Fruit fly (Drosophila melanogaster) whole organism, embryonic: ENCODE data around the gene Nelf-E.

ENCODE experiments used
- ATbp ChIP-seq: fragments of 200-800 bp; sonication (Bioruptor generic); optimal IDR thresholded peaks from 2 replicates; lab custom pipeline; 2017; ENCODE audit warnings: missing biosample characterization, mild to moderate bottlenecking, missing genetic modification characterization, missing genetic modification reagents
- Abd-B ChIP-seq: fragments of 200-800 bp; sonication (Bioruptor generic); optimal IDR thresholded peaks from 2 replicates; lab custom pipeline; 2018; ENCODE audit warnings: missing biosample characterization, mild to moderate bottlenecking, missing genetic modification characterization, moderate library complexity
- Bgb ChIP-seq: fragments of 200-800 bp; sonication (Bioruptor generic); IDR thresholded peaks from 2 replicates; pipeline ENCODE4 v1.3.6; 2022; ENCODE audit warnings: missing biosample characterization, missing genetic modification characterization; ENCODE audit not compliant: partially characterized antibody
- CG10543 ChIP-seq: fragments of 200-800 bp; sonication (Bioruptor generic); optimal IDR thresholded peaks from 3 replicates; lab custom pipeline; 2017; ENCODE audit warnings: missing biosample characterization, mild to moderate bottlenecking, missing genetic modification characterization, moderate library complexity
- CG12391 ChIP-seq: fragments of 200-800 bp; sonication (Bioruptor generic); optimal IDR thresholded peaks from 3 replicates; lab custom pipeline; 2018; ENCODE audit warnings: missing biosample characterization, mild to moderate bottlenecking, missing genetic modification characterization, moderate library complexity
- CG12769 ChIP-seq: fragments of 200-800 bp; sonication (Bioruptor generic); optimal IDR thresholded peaks from 2 replicates; lab custom pipeline; 2019; ENCODE audit warnings: missing biosample characterization, mild to moderate bottlenecking, missing genetic modification characterization, moderate library complexity
- CG13123 ChIP-seq: fragments of 200-800 bp; sonication (Bioruptor generic); optimal IDR thresholded peaks from 2 replicates; lab custom pipeline; 2016; ENCODE audit warnings: missing biosample characterization, missing genetic modification characterization
- CG14860 ChIP-seq: fragments of 200-800 bp; sonication (Bioruptor generic); IDR thresholded peaks from 3 replicates; pipeline ENCODE4 v1.3.6; 2022; ENCODE audit warnings: missing biosample characterization, missing genetic modification characterization; ENCODE audit not compliant: partially characterized antibody
- CG16813 ChIP-seq: fragments of 200-800 bp; sonication (Bioruptor generic); IDR thresholded peaks from 3 replicates; pipeline ENCODE4 v1.3.6; 2022; ENCODE audit warnings: missing biosample characterization, missing genetic modification characterization; ENCODE audit not compliant: partially characterized antibody
- CG16863 ChIP-seq: fragments of 200-800 bp; sonication (Bioruptor generic); optimal IDR thresholded peaks from 3 replicates; lab custom pipeline; 2016; ENCODE audit warnings: missing biosample characterization, missing genetic modification characterization
- CG17359 ChIP-seq: fragments of 200-800 bp; sonication (Bioruptor generic); optimal IDR thresholded peaks from 3 replicates; lab custom pipeline; 2018; ENCODE audit warnings: missing biosample characterization, mild to moderate bottlenecking, missing genetic modification characterization, moderate library complexity
- CG17568 ChIP-seq: fragments of 200-800 bp; sonication (Bioruptor generic); optimal IDR thresholded peaks from 2 replicates; lab custom pipeline; 2018; ENCODE audit warnings: missing biosample characterization, mild to moderate bottlenecking, missing genetic modification characterization, moderate library complexity
- CG1792 ChIP-seq: fragments of 200-800 bp; sonication (Bioruptor generic); optimal IDR thresholded peaks from 2 replicates; lab custom pipeline; 2016; ENCODE audit warnings: missing biosample characterization, missing genetic modification characterization
- CG6175 ChIP-seq: fragments of 200-800 bp; sonication (Bioruptor generic); IDR thresholded peaks from 3 replicates; pipeline ENCODE4 v1.3.6; 2022; ENCODE audit warnings: missing biosample characterization, missing genetic modification characterization
- CG6254 ChIP-seq: fragments of 200-800 bp; sonication (Bioruptor generic); optimal IDR thresholded peaks from 3 replicates; lab custom pipeline; 2017; ENCODE audit warnings: mild to moderate bottlenecking, missing biosample characterization, missing genetic modification reagents, missing genetic modification characterization
- CG6272 ChIP-seq: fragments of 200-800 bp; sonication (Bioruptor generic); IDR thresholded peaks from 2 replicates; pipeline ENCODE4 v1.3.6; 2022; ENCODE audit warnings: missing biosample characterization, missing genetic modification characterization
- CG8089 ChIP-seq: fragments of 200-800 bp; sonication (Bioruptor generic); optimal IDR thresholded peaks from 3 replicates; lab custom pipeline; 2016; ENCODE audit warnings: missing biosample characterization, missing genetic modification characterization
- CG8281 ChIP-seq: fragments of 200-800 bp; sonication (Bioruptor generic); optimal IDR thresholded peaks from 2 replicates; lab custom pipeline; 2018; ENCODE audit warnings: missing biosample characterization, mild to moderate bottlenecking, missing genetic modification characterization, moderate library complexity
- CG8290 ChIP-seq, 3 experiments: fragments of 200-800 bp; sonication (Bioruptor generic); optimal IDR thresholded peaks; 2 replicates each; lab custom pipeline; 2016 to 2019; ENCODE audit warnings: missing biosample characterization in 3 of 3, missing genetic modification characterization in 3 of 3, mild to moderate bottlenecking in 2 of 3, moderate library complexity in 1 of 3
- CG9817 ChIP-seq: fragments of 200-800 bp; sonication (Bioruptor generic); optimal IDR thresholded peaks from 2 replicates; lab custom pipeline; 2018; ENCODE audit warnings: missing biosample characterization, mild to moderate bottlenecking, missing genetic modification characterization, moderate library complexity
- D19A ChIP-seq: fragments of 200-800 bp; optimal IDR thresholded peaks from 3 replicates; lab custom pipeline; 2019; ENCODE audit warnings: missing biosample characterization, mild to moderate bottlenecking, missing genetic modification characterization, moderate library complexity
- Deaf1 ChIP-seq: fragments of 200-800 bp; optimal IDR thresholded peaks from 3 replicates; lab custom pipeline; 2019; ENCODE audit warnings: missing biosample characterization, mild to moderate bottlenecking, missing genetic modification characterization, moderate library complexity
- Dp ChIP-seq: fragments of 200-800 bp; sonication (Bioruptor generic); optimal IDR thresholded peaks from 2 replicates; lab custom pipeline; 2018; ENCODE audit warnings: missing biosample characterization, mild to moderate bottlenecking, missing genetic modification characterization, moderate library complexity
- Gug ChIP-seq: fragments of 200-800 bp; sonication (Bioruptor generic); IDR thresholded peaks from 4 replicates; pipeline ENCODE4 v1.3.6; 2022; ENCODE audit warnings: missing biosample characterization, missing genetic modification characterization
- HmgZ ChIP-seq: fragments of 200-800 bp; sonication (Bioruptor generic); optimal IDR thresholded peaks from 2 replicates; lab custom pipeline; 2018; ENCODE audit warnings: missing biosample characterization, mild to moderate bottlenecking, missing genetic modification characterization
- Hr39 ChIP-seq: fragments of >200 bp; optimal IDR thresholded peaks from 2 replicates; lab custom pipeline; 2017
- Max ChIP-seq: fragments of 200-800 bp; sonication (Bioruptor generic); optimal IDR thresholded peaks from 2 replicates; lab custom pipeline; 2016; ENCODE audit warnings: missing biosample characterization, mild to moderate bottlenecking, missing genetic modification characterization
- Oaz ChIP-seq: fragments of 200-800 bp; sonication (Bioruptor generic); IDR thresholded peaks from 2 replicates; pipeline ENCODE4 v1.3.6; 2022; ENCODE audit warnings: missing biosample characterization, missing genetic modification characterization
- Scr ChIP-seq: fragments of 200-800 bp; sonication (Bioruptor generic); IDR thresholded peaks from 2 replicates; pipeline ENCODE4 v1.3.6; 2022; ENCODE audit warnings: missing biosample characterization, missing genetic modification characterization; ENCODE audit not compliant: partially characterized antibody
- Stat92E ChIP-seq, 3 experiments: fragments of >200 bp in 2 of 3; fragments of 200-800 bp in 1 of 3; sonication (Bioruptor generic) in 1 of 3; optimal IDR thresholded peaks; 2 replicates each; lab custom pipeline; 2017 to 2019; ENCODE audit warnings: missing biosample characterization in 3 of 3, missing genetic modification characterization in 3 of 3, mild to moderate bottlenecking in 1 of 3, moderate library complexity in 1 of 3
- al ChIP-seq: fragments of 200-800 bp; sonication (Bioruptor generic); IDR thresholded peaks from 2 replicates; pipeline ENCODE4 v1.3.6; 2022; ENCODE audit warnings: missing biosample characterization, missing genetic modification characterization
- amos ChIP-seq: fragments of 200-800 bp; sonication (Bioruptor generic); IDR thresholded peaks from 2 replicates; pipeline ENCODE4 v1.3.6; 2022; ENCODE audit warnings: missing biosample characterization, missing genetic modification characterization; ENCODE audit not compliant: partially characterized antibody
- ci ChIP-seq: fragments of 200-800 bp; sonication (Bioruptor generic); IDR thresholded peaks from 3 replicates; pipeline ENCODE4 v1.3.6; 2022; ENCODE audit warnings: missing biosample characterization, missing genetic modification characterization
- crc ChIP-seq: fragments of 200-800 bp; sonication (Bioruptor generic); optimal IDR thresholded peaks from 2 replicates; lab custom pipeline; 2016; ENCODE audit warnings: missing biosample characterization, missing genetic modification characterization
- dati ChIP-seq: fragments of 200-800 bp; sonication (Bioruptor generic); IDR thresholded peaks from 2 replicates; pipeline ENCODE4 v1.3.6; 2022; ENCODE audit warnings: missing biosample characterization, missing genetic modification characterization
- eve ChIP-seq, 2 experiments: fragments of >200 bp; optimal IDR thresholded peaks; 2 replicates each; lab custom pipeline; 2017; ENCODE audit warnings: missing biosample characterization in 2 of 2, missing genetic modification characterization in 2 of 2
- fd64A ChIP-seq: fragments of 200-800 bp; sonication (Bioruptor generic); optimal IDR thresholded peaks from 3 replicates; lab custom pipeline; 2018; ENCODE audit warnings: missing biosample characterization, mild to moderate bottlenecking, missing genetic modification characterization
- gro ChIP-seq: fragments of 200-800 bp; sonication (Bioruptor generic); optimal IDR thresholded peaks from 2 replicates; lab custom pipeline; 2016; ENCODE audit warnings: missing biosample characterization, missing genetic modification characterization
- knrl ChIP-seq: fragments of 200-800 bp; sonication (Bioruptor generic); IDR thresholded peaks from 3 replicates; pipeline ENCODE4 v1.3.6; 2022; ENCODE audit warnings: missing biosample characterization, missing genetic modification characterization; ENCODE audit not compliant: partially characterized antibody
- luna ChIP-seq: fragments of 200-800 bp; sonication (Bioruptor generic); optimal IDR thresholded peaks from 2 replicates; lab custom pipeline; 2016; ENCODE audit warnings: missing biosample characterization, missing genetic modification characterization
- pzg ChIP-seq: fragments of 200-800 bp; sonication (Bioruptor generic); optimal IDR thresholded peaks from 3 replicates; lab custom pipeline; 2018; ENCODE audit warnings: missing biosample characterization, mild to moderate bottlenecking, missing genetic modification characterization, moderate library complexity
- slou ChIP-seq: fragments of 200-800 bp; sonication (Bioruptor generic); optimal IDR thresholded peaks from 3 replicates; lab custom pipeline; 2016; ENCODE audit warnings: missing biosample characterization, missing genetic modification characterization
- sob ChIP-seq: fragments of 200-800 bp; sonication (Bioruptor generic); IDR thresholded peaks from 2 replicates; pipeline ENCODE4 v1.3.6; 2022; ENCODE audit warnings: missing biosample characterization, missing genetic modification characterization
- sqz ChIP-seq: fragments of 200-800 bp; sonication (Bioruptor generic); optimal IDR thresholded peaks from 3 replicates; lab custom pipeline; 2018; ENCODE audit warnings: missing biosample characterization, mild to moderate bottlenecking, missing genetic modification characterization
- tgo ChIP-seq: fragments of 200-800 bp; sonication (Bioruptor generic); IDR thresholded peaks from 3 replicates; pipeline ENCODE4 v1.3.6; 2022; ENCODE audit warnings: missing biosample characterization, missing genetic modification characterization
- trem ChIP-seq: fragments of 200-800 bp; optimal IDR thresholded peaks from 3 replicates; lab custom pipeline; 2019; ENCODE audit warnings: missing biosample characterization, mild to moderate bottlenecking, missing genetic modification characterization, moderate library complexity
- zf30C ChIP-seq: fragments of 200-800 bp; sonication (Bioruptor generic); optimal IDR thresholded peaks from 3 replicates; lab custom pipeline; 2018; ENCODE audit warnings: missing biosample characterization, mild to moderate bottlenecking, missing genetic modification characterization

Nelf-E gene

dm6 chr3L:8627839-8628827, 27.5 kb upstream of the Nelf-E start (continued):
- no peak for TF ChIP-seq slou (GFP tag; lab: Kevin White, UChicago)
- no peak for TF ChIP-seq Abd-B (GFP tag; lab: Kevin White, UChicago)
- TF ChIP-seq Dp (GFP tag; lab: Kevin White, UChicago) = peak; percentile 21
- TF ChIP-seq CG17568 = no peak
- TF ChIP-seq CG17359 (tag; lab: Kevin White, UChicago) = no peak
- peak; percentile 97 for TF ChIP-seq CG8290 (GFP tag; optimal IDR thresholded peaks at IDR 0.05; lab: Kevin White, UChicago)
- TF ChIP-seq CG8290 (tag; optimal IDR thresholded peaks at IDR 0.05; lab: Kevin White, UChicago) = peak in 1 of 2 experiments; percentile 64
- TF ChIP-seq CG16813 (GFP tag; lab: Robert Waterston, UW) = peak; percentile 49; the same call in 2 of the 3 replicates
- peak; percentile 28 for TF ChIP-seq Deaf1 (tag; lab: Kevin White, UChicago)
- no peak for TF ChIP-seq CG16863 (GFP tag; lab: Kevin White, UChicago)
- TF ChIP-seq CG1792 (GFP tag; lab: Kevin White, UChicago) = no peak
- peak; percentile 18 for TF ChIP-seq HmgZ (tag; lab: Kevin White, UChicago)
- peak; percentile 51; the same call in 2 of the 3 replicates for TF ChIP-seq knrl (GFP tag; lab: Robert Waterston, UW)
- peak in 1 of 3 experiments; percentile 5 for TF ChIP-seq Stat92E (GFP tag; optimal IDR thresholded peaks at IDR 0.05; lab: Kevin White, UChicago)
- peak; percentile 34 for TF ChIP-seq zf30C (GFP tag; lab: Kevin White, UChicago)
- no peak for TF ChIP-seq fd64A (GFP tag; lab: Kevin White, UChicago)
- TF ChIP-seq gro (GFP tag; lab: Kevin White, UChicago) = no peak
- TF ChIP-seq ATbp (GFP tag; lab: Kevin White, UChicago) = no peak
- TF ChIP-seq CG9817 (tag; lab: Kevin White, UChicago) = no peak
- TF ChIP-seq Max (GFP tag; lab: Kevin White, UChicago) = no peak
- TF ChIP-seq sqz (GFP tag; lab: Kevin White, UChicago) = no peak
- TF ChIP-seq dati (GFP tag; lab: Robert Waterston, UW) = no peak
- peak; percentile 54 for TF ChIP-seq CG10543 (GFP tag; lab: Kevin White, UChicago)
- TF ChIP-seq trem = peak; percentile 17
- peak; percentile 68 for TF ChIP-seq Bgb (GFP tag; lab: Robert Waterston, UW)
- TF ChIP-seq Gug (GFP tag; lab: Robert Waterston, UW) = no peak
- TF ChIP-seq sob (GFP tag; lab: Robert Waterston, UW) = no peak
- no peak for TF ChIP-seq CG6272 (GFP tag; lab: Robert Waterston, UW)
- TF ChIP-seq Scr (GFP tag; lab: Robert Waterston, UW) = 0 out of 2 replicates have a peak, but pooled peaks have one; percentile 12
- no peak for TF ChIP-seq CG13123 (GFP tag; lab: Kevin White, UChicago)
- peak; percentile 50 for TF ChIP-seq CG12769
- TF ChIP-seq tgo = no peak
- TF ChIP-seq al (GFP tag; lab: Robert Waterston, UW) = no peak
- TF ChIP-seq luna = no peak
- TF ChIP-seq ci (GFP tag; lab: Robert Waterston, UW) = no peak
- TF ChIP-seq CG12391 (tag; lab: Kevin White, UChicago) = no peak
- no peak for TF ChIP-seq D19A (tag; lab: Kevin White, UChicago)
- no peak for TF ChIP-seq CG8089 (GFP tag; lab: Kevin White, UChicago)
- TF ChIP-seq Oaz (GFP tag; lab: Robert Waterston, UW) = no peak
- peak; percentile 70 for TF ChIP-seq amos (GFP tag; lab: Robert Waterston, UW)
- peak; percentile 4 for TF ChIP-seq pzg
- TF ChIP-seq crc (GFP tag; lab: Kevin White, UChicago) = no peak
- TF ChIP-seq CG6254 (GFP tag; lab: Kevin White, UChicago) = no peak
- TF ChIP-seq CG14860 (GFP tag; lab: Robert Waterston, UW) = 0 out of 3 replicates have a peak, but pooled peaks have one; percentile 35
- TF ChIP-seq CG6175 (GFP tag; lab: Robert Waterston, UW) = 0 out of 3 replicates have a peak, but pooled peaks have one; percentile 67
- TF ChIP-seq Hr39 = no peak
- TF ChIP-seq CG8281 (tag; lab: Kevin White, UChicago) = peak; percentile 1
- no peak for TF ChIP-seq eve (GFP tag; optimal IDR thresholded peaks at IDR 0.05; lab: Kevin White, UChicago)
